Worm (Caenorhabditis elegans) whole organism, L3 larva: ENCODE measurements around the gene K02F3.2.

Source experiments
- R02D3.7 ChIP-seq: fragments of 150-350 bp; optimal IDR thresholded peaks from 2 replicates; lab custom pipeline; 2014; ENCODE audit warnings: missing biosample characterization, missing genetic modification characterization
- aly-2 ChIP-seq: fragments of 150-350 bp; optimal IDR thresholded peaks from 2 replicates; lab custom pipeline; 2014; ENCODE audit warnings: missing biosample characterization, missing genetic modification characterization
- ama-1 ChIP-seq: fragments of 150-350 bp; optimal IDR thresholded peaks from 2 replicates; lab custom pipeline; 2018
- ceh-28 ChIP-seq: fragments of 150-350 bp; optimal IDR thresholded peaks from 2 replicates; lab custom pipeline; 2014; ENCODE audit warnings: missing biosample characterization, missing genetic modification reagents, missing genetic modification characterization
- ceh-82 ChIP-seq: fragments of 150-350 bp; optimal IDR thresholded peaks from 2 replicates; lab custom pipeline; 2014; ENCODE audit warnings: missing biosample characterization, missing genetic modification characterization
- ceh-9 ChIP-seq: sonication (generic microtip); optimal IDR thresholded peaks from 2 replicates; lab custom pipeline; 2018; ENCODE audit warnings: missing biosample characterization, missing genetic modification characterization
- daf-12 ChIP-seq: fragments of 150-350 bp; optimal IDR thresholded peaks from 2 replicates; lab custom pipeline; 2014; ENCODE audit warnings: missing biosample characterization, missing genetic modification reagents, missing genetic modification characterization
- egl-27 ChIP-seq: sonication (generic microtip); optimal IDR thresholded peaks from 4 replicates; lab custom pipeline; 2017; ENCODE audit warnings: missing biosample characterization, missing genetic modification reagents, missing genetic modification characterization
- egl-5 ChIP-seq: fragments of 150-350 bp; optimal IDR thresholded peaks from 2 replicates; lab custom pipeline; 2017; ENCODE audit warnings: missing biosample characterization, missing genetic modification reagents, missing genetic modification characterization, inconsistent platforms
- elt-1 ChIP-seq: fragments of 150-350 bp; optimal IDR thresholded peaks from 2 replicates; lab custom pipeline; 2014; ENCODE audit warnings: missing biosample characterization, missing genetic modification characterization
- elt-2 ChIP-seq: sonication (generic microtip); optimal IDR thresholded peaks from 2 replicates; lab custom pipeline; 2016; ENCODE audit warnings: missing genetic modification reagents, mild to moderate bottlenecking, missing genetic modification characterization, missing compliant biosample characterization
- elt-3 ChIP-seq, 3 experiments: fragments of 150-350 bp in 1 of 3; sonication (generic microtip) in 2 of 3; optimal IDR thresholded peaks; 2 replicates in 2 of 3; 4 replicates in 1 of 3; lab custom pipeline; 2014 to 2017; ENCODE audit warnings: missing biosample characterization in 3 of 3, missing genetic modification characterization in 3 of 3
- fkh-10 ChIP-seq: sonication (generic microtip); optimal IDR thresholded peaks from 2 replicates; lab custom pipeline; 2017; ENCODE audit warnings: missing biosample characterization, missing genetic modification reagents, missing genetic modification characterization
- fkh-2 ChIP-seq: fragments of 150-350 bp; optimal IDR thresholded peaks from 2 replicates; lab custom pipeline; 2014; ENCODE audit warnings: missing biosample characterization, missing genetic modification reagents, missing genetic modification characterization
- fos-1 ChIP-seq: fragments of 150-350 bp; optimal IDR thresholded peaks from 2 replicates; lab custom pipeline; 2014; ENCODE audit warnings: missing biosample characterization, missing genetic modification characterization
- hmg-11 ChIP-seq: sonication (generic microtip); optimal IDR thresholded peaks from 2 replicates; lab custom pipeline; 2016; ENCODE audit warnings: missing genetic modification characterization, missing compliant biosample characterization
- jun-1 ChIP-seq: fragments of 150-350 bp; optimal IDR thresholded peaks from 2 replicates; lab custom pipeline; 2014; ENCODE audit warnings: missing biosample characterization, missing genetic modification reagents, missing genetic modification characterization
- lin-15B ChIP-seq: fragments of 150-350 bp; optimal IDR thresholded peaks from 2 replicates; lab custom pipeline; 2014; ENCODE audit warnings: missing biosample characterization, missing genetic modification characterization
- lin-39 ChIP-seq: fragments of 150-350 bp; optimal IDR thresholded peaks from 2 replicates; lab custom pipeline; 2018; ENCODE audit warnings: missing biosample characterization, missing genetic modification reagents, missing genetic modification characterization
- lsy-12 ChIP-seq: sonication (generic microtip); optimal IDR thresholded peaks from 2 replicates; lab custom pipeline; 2016; ENCODE audit warnings: mild to moderate bottlenecking, missing genetic modification characterization, missing compliant biosample characterization
- mdl-1 ChIP-seq: fragments of 150-350 bp; optimal IDR thresholded peaks from 2 replicates; lab custom pipeline; 2014; ENCODE audit warnings: missing biosample characterization, missing genetic modification characterization
- mml-1 ChIP-seq: fragments of 150-350 bp; sonication (generic microtip); optimal IDR thresholded peaks from 3 replicates; lab custom pipeline; 2014; ENCODE audit warnings: missing biosample characterization, missing genetic modification characterization
- nfya-1 ChIP-seq: sonication (generic microtip); optimal IDR thresholded peaks from 2 replicates; lab custom pipeline; 2017; ENCODE audit warnings: missing genetic modification characterization, mild to moderate bottlenecking, missing compliant biosample characterization, antibody characterized with exemption, moderate library complexity; ENCODE audit not compliant: insufficient read depth
- nhr-11 ChIP-seq: fragments of 150-350 bp; optimal IDR thresholded peaks from 2 replicates; lab custom pipeline; 2014; ENCODE audit warnings: missing biosample characterization, missing genetic modification characterization
- nhr-23 ChIP-seq: fragments of 150-350 bp; optimal IDR thresholded peaks from 2 replicates; lab custom pipeline; 2014; ENCODE audit warnings: missing biosample characterization, missing genetic modification reagents, missing genetic modification characterization
- nhr-237 ChIP-seq: fragments of 150-350 bp; optimal IDR thresholded peaks from 2 replicates; lab custom pipeline; 2014; ENCODE audit warnings: missing biosample characterization, missing genetic modification characterization
- nhr-25 ChIP-seq: sonication (generic microtip); optimal IDR thresholded peaks from 2 replicates; lab custom pipeline; 2017; ENCODE audit warnings: missing biosample characterization, missing genetic modification characterization
- nhr-77 ChIP-seq: fragments of 150-350 bp; optimal IDR thresholded peaks from 2 replicates; lab custom pipeline; 2014; ENCODE audit warnings: missing biosample characterization, missing genetic modification characterization
- pha-4 ChIP-seq: fragments of 150-350 bp; optimal IDR thresholded peaks from 2 replicates; lab custom pipeline; 2014; ENCODE audit warnings: missing biosample characterization, missing genetic modification reagents, missing genetic modification characterization
- pqm-1 ChIP-seq: fragments of 150-350 bp; optimal IDR thresholded peaks from 2 replicates; lab custom pipeline; 2017; ENCODE audit warnings: missing biosample characterization, missing genetic modification characterization, inconsistent platforms
- sea-2 ChIP-seq: fragments of 150-350 bp; sonication (generic microtip); optimal IDR thresholded peaks from 4 replicates; lab custom pipeline; 2014; ENCODE audit warnings: missing biosample characterization, missing genetic modification reagents, missing genetic modification characterization
- skn-1 ChIP-seq: fragments of 150-350 bp; optimal IDR thresholded peaks from 2 replicates; lab custom pipeline; 2014; ENCODE audit warnings: missing biosample characterization, missing genetic modification characterization
- snpc-4 ChIP-seq: fragments of 150-350 bp; optimal IDR thresholded peaks from 2 replicates; lab custom pipeline; 2014; ENCODE audit warnings: missing biosample characterization, missing genetic modification characterization
- tbx-2 ChIP-seq: sonication (generic microtip); optimal IDR thresholded peaks from 2 replicates; lab custom pipeline; 2016; ENCODE audit warnings: mild to moderate bottlenecking, missing genetic modification characterization, missing compliant biosample characterization
- unc-62 ChIP-seq: fragments of 150-350 bp; sonication (generic microtip); optimal IDR thresholded peaks from 4 replicates; lab custom pipeline; 2014; ENCODE audit warnings: missing biosample characterization, missing genetic modification reagents, missing genetic modification characterization
- ztf-4 ChIP-seq: fragments of 150-350 bp; optimal IDR thresholded peaks from 2 replicates; lab custom pipeline; 2014; ENCODE audit warnings: missing biosample characterization, missing genetic modification characterization

K02F3.2 gene

DNA sequence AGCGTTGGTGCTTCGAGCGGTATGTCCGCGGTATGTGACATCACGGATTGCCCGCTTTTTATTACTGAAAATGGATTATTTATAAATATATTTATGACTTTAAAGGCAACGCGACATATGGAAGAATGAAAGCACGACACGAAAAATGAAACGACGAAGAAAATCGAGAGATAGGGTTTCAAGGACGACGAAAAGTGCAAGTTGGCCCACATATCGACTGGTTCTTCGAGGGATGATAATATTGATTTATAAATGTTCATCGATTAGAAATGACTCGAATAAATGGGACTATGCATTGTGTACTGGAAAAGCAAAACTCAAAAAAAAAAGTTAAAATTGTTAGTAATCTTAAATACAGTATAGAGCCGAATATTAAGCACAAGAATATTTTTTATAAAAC lies 41.1 kb downstream of the K02F3.2 start, which contains the start of gene zer-1:
Gene zer-1, minus strand, starts transcription at position 68 of the 400 bp plus-strand sequence.
- TF ChIP-seq pqm-1 (tag; lab: Kevin White, UChicago) (no peak), nhr-237 (tag; lab: Kevin White, UChicago) (no peak), ama-1 (lab: Kevin White, UChicago) (peak; percentile 21), aly-2 (tag; lab: Kevin White, UChicago) (no peak), ceh-28 (tag; lab: Kevin White, UChicago) (peak; percentile 67), ztf-4 (tag; lab: Kevin White, UChicago) (no peak), lin-15B (tag; lab: Kevin White, UChicago) (no peak), lsy-12 (tag; lab: Kevin White, UChicago) (no peak), elt-3 (tag; optimal IDR thresholded peaks at IDR 0.05; lab: Kevin White, UChicago) (no peak), nhr-25 (tag; lab: Kevin White, UChicago) (peak; percentile 24), nhr-23 (tag; lab: Kevin White, UChicago) (peak; percentile 37), egl-5 (tag; lab: Kevin White, UChicago) (no peak)

DNA sequence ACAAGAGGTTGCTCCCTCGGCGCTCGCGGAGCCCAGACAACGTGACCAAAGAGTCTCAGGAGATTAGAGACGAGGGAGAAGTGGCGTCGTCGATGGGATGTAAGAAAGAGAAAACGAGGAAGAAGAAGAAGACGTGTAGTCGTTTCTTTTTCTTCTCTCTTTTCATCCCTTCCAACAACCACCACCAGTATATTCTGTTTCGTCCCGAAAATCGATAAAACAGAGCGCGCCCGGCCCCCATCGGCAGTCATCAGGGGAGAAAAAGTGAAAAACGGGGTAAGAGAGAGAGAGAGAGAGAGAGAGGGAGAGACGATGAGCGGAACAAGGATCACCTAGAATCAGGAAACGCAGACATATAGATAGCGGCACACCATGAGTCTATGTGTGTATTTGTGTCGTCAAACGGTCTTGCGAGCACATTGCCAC lies 42.2 kb downstream of the K02F3.2 start:
- TF ChIP-seq egl-27: peak; percentile 50
- TF ChIP-seq pqm-1 (tag; lab: Kevin White, UChicago): peak; percentile 8
- peak; percentile 37 for TF ChIP-seq tbx-2
- peak; percentile 89 for TF ChIP-seq ceh-28 (tag; lab: Kevin White, UChicago)
- no peak for TF ChIP-seq nhr-77
- peak; percentile 76 for TF ChIP-seq snpc-4 (tag; lab: Kevin White, UChicago)
- TF ChIP-seq hmg-11 (tag; lab: Kevin White, UChicago): peak; percentile 71
- peak; percentile 45 for TF ChIP-seq ama-1 (lab: Kevin White, UChicago)
- peak; percentile 79 for TF ChIP-seq sea-2 (GFP tag; lab: Kevin White, UChicago)
- peak; percentile 81 for TF ChIP-seq lin-39
- peak; percentile 41 for TF ChIP-seq skn-1 (tag; lab: Kevin White, UChicago)
- TF ChIP-seq elt-2 (tag; lab: Kevin White, UChicago): peak; percentile 66
- TF ChIP-seq mml-1 (tag; lab: Kevin White, UChicago): no peak
- peak; percentile 40 for TF ChIP-seq lin-15B (tag; lab: Kevin White, UChicago)
- TF ChIP-seq nhr-23 (tag; lab: Kevin White, UChicago): peak; percentile 60
- TF ChIP-seq nfya-1 (tag; lab: Kevin White, UChicago): peak; percentile 82
- peak; percentile 46 for TF ChIP-seq pha-4
- TF ChIP-seq nhr-25 (tag; lab: Kevin White, UChicago): peak; percentile 2
- peak; percentile 31 for TF ChIP-seq jun-1 (tag; lab: Kevin White, UChicago)
- TF ChIP-seq mdl-1 (tag; lab: Kevin White, UChicago): peak; percentile 48
- no peak for TF ChIP-seq daf-12 (tag; lab: Kevin White, UChicago)
- TF ChIP-seq fkh-10 (GFP tag; lab: Kevin White, UChicago): peak; percentile 33
- TF ChIP-seq R02D3.7: no peak
- no peak for TF ChIP-seq aly-2 (tag; lab: Kevin White, UChicago)
- no peak for TF ChIP-seq unc-62
- peak; percentile 60 for TF ChIP-seq egl-5 (tag; lab: Kevin White, UChicago)
- TF ChIP-seq fos-1 (tag; lab: Kevin White, UChicago): no peak
- no peak for TF ChIP-seq elt-3 (tag; optimal IDR thresholded peaks at IDR 0.05; lab: Kevin White, UChicago)

DNA sequence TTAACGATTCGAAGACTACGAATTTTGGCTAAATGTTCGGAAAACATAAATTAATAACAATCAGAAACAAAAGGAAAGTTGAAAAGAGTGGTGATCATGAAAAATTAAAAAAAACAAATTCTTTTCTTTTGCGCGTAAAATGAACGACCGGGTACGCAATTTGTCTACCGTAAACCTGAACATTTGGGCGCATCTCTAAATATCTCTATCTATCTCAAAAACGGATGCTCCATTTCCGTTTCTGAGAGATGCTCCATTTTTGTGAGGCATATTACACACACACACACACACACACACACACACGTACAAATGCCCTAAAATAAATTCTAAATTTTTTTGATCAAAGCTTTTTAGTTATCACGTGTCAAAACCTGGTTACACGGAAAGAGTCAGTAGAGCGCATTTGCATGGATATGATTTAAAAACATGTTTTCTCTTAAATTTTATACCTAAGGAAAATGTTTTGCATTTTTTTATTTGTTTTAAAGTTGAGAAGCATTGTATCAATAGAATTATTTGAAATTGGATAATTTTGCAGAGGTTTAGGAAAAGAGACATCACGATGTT lies 43.4 kb downstream of the K02F3.2 start:
- no peak for TF ChIP-seq sea-2 (GFP tag; lab: Kevin White, UChicago)
- TF ChIP-seq nfya-1 (tag; lab: Kevin White, UChicago): peak; percentile 19

DNA sequence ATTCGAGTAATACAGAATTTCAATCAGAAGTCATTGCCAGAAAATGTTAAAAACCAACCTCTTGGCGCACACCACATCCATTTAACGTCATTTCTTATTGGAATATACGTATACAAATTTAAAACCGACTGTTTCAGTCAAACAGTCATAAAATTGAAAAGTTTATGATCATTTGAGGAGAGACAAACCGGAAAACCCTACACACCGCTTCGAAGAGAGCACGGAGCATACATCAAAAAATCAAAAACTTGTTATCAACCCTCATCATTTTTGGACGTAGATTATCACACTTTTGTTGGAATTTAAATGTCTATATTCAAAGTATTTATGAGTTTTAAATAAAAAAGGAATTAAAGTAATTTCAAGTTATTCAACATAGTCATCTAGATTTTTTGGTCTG lies 45.4 kb downstream of the K02F3.2 start, which contains the start of gene T24C4.10:
Gene T24C4.10, minus strand, starts transcription at position 230 of the 400 bp plus-strand sequence.
- peak; percentile 62 for TF ChIP-seq elt-2 (tag; lab: Kevin White, UChicago)
- no peak for TF ChIP-seq elt-3 (tag; optimal IDR thresholded peaks at IDR 0.05; lab: Kevin White, UChicago)
- TF ChIP-seq hmg-11 (tag; lab: Kevin White, UChicago): no peak
- no peak for TF ChIP-seq tbx-2
- no peak for TF ChIP-seq nhr-11 (tag; lab: Kevin White, UChicago)
- TF ChIP-seq pqm-1 (tag; lab: Kevin White, UChicago): peak; percentile 48
- no peak for TF ChIP-seq egl-27
- TF ChIP-seq fkh-10 (GFP tag; lab: Kevin White, UChicago): no peak
- TF ChIP-seq nhr-25 (tag; lab: Kevin White, UChicago): no peak
- TF ChIP-seq daf-12 (tag; lab: Kevin White, UChicago): no peak
- no peak for TF ChIP-seq ceh-82 (tag; lab: Kevin White, UChicago)
- TF ChIP-seq lin-39: no peak
- no peak for TF ChIP-seq pha-4
- TF ChIP-seq ama-1 (lab: Kevin White, UChicago): no peak
- no peak for TF ChIP-seq mdl-1 (tag; lab: Kevin White, UChicago)
- no peak for TF ChIP-seq fkh-2 (tag; lab: Kevin White, UChicago)
- TF ChIP-seq ceh-9 (tag; lab: Kevin White, UChicago): no peak
- no peak for TF ChIP-seq elt-1 (tag; lab: Kevin White, UChicago)
- TF ChIP-seq, all 47 proteins: peak for 2
